Worm (Caenorhabditis elegans) whole organism, L2 larva: ENCODE results near the gene ttr-26.

Source experiments
- C34F6.9 ChIP-seq: fragments of 150-350 bp; optimal IDR thresholded peaks from 2 replicates; lab custom pipeline; 2014; ENCODE audit warnings: missing biosample characterization, missing genetic modification characterization
- F13H6.1 ChIP-seq: sonication (generic microtip); optimal IDR thresholded peaks from 2 replicates; lab custom pipeline; 2016; ENCODE audit warnings: missing genetic modification characterization, missing compliant biosample characterization
- R02D3.7 ChIP-seq: fragments of 150-350 bp; optimal IDR thresholded peaks from 2 replicates; lab custom pipeline; 2014; ENCODE audit warnings: missing biosample characterization, missing genetic modification characterization
- Y55F3AM.14 ChIP-seq: fragments of 200-800 bp; sonication (Bioruptor generic); optimal IDR thresholded peaks from 2 replicates; lab custom pipeline; 2018; ENCODE audit warnings: mild to moderate bottlenecking, missing genetic modification characterization, missing compliant biosample characterization
- ZK546.5 ChIP-seq: sonication (generic microtip); optimal IDR thresholded peaks from 2 replicates; lab custom pipeline; 2017; ENCODE audit warnings: missing biosample characterization, missing genetic modification characterization
- alr-1 ChIP-seq: fragments of 150-350 bp; optimal IDR thresholded peaks from 2 replicates; lab custom pipeline; 2014; ENCODE audit warnings: missing biosample characterization, missing genetic modification characterization
- aly-2 ChIP-seq: fragments of 150-350 bp; optimal IDR thresholded peaks from 2 replicates; lab custom pipeline; 2014; ENCODE audit warnings: missing biosample characterization, missing genetic modification characterization
- ama-1 ChIP-seq: fragments of 150-350 bp; optimal IDR thresholded peaks from 2 replicates; lab custom pipeline; 2018; ENCODE audit warnings: inconsistent platforms
- blmp-1 ChIP-seq: sonication (generic microtip); optimal IDR thresholded peaks from 2 replicates; lab custom pipeline; 2017; ENCODE audit warnings: missing genetic modification characterization, mild to moderate bottlenecking, missing compliant biosample characterization, antibody characterized with exemption, moderate library complexity; ENCODE audit not compliant: insufficient read depth
- ceh-16 ChIP-seq: fragments of 150-350 bp; optimal IDR thresholded peaks from 2 replicates; lab custom pipeline; 2014; ENCODE audit warnings: missing biosample characterization, missing genetic modification characterization
- crh-2 ChIP-seq: sonication (generic microtip); optimal IDR thresholded peaks from 2 replicates; lab custom pipeline; 2017; ENCODE audit warnings: missing biosample characterization, missing genetic modification characterization
- dmd-4 ChIP-seq: sonication (generic microtip); optimal IDR thresholded peaks from 2 replicates; lab custom pipeline; 2017; ENCODE audit warnings: missing biosample characterization, missing genetic modification characterization
- egl-27 ChIP-seq: sonication (generic microtip); optimal IDR thresholded peaks from 3 replicates; lab custom pipeline; 2017; ENCODE audit warnings: missing biosample characterization, missing genetic modification reagents, missing genetic modification characterization
- elt-3 ChIP-seq: sonication (generic microtip); optimal IDR thresholded peaks from 2 replicates; lab custom pipeline; 2017; ENCODE audit warnings: missing biosample characterization, missing genetic modification characterization
- fos-1 ChIP-seq: fragments of 150-350 bp; optimal IDR thresholded peaks from 2 replicates; lab custom pipeline; 2014; ENCODE audit warnings: missing biosample characterization, missing genetic modification characterization
- lin-11 ChIP-seq: fragments of 150-350 bp; sonication (generic microtip); optimal IDR thresholded peaks from 2 replicates; lab custom pipeline; 2014; ENCODE audit warnings: missing biosample characterization, missing genetic modification characterization, inconsistent platforms, mixed read lengths
- lin-13 ChIP-seq: fragments of 150-350 bp; optimal IDR thresholded peaks from 2 replicates; lab custom pipeline; 2014; ENCODE audit warnings: missing biosample characterization, missing genetic modification reagents, missing genetic modification characterization
- lin-39 ChIP-seq: fragments of 150-350 bp; optimal IDR thresholded peaks from 2 replicates; lab custom pipeline; 2014; ENCODE audit warnings: missing biosample characterization, missing genetic modification reagents, missing genetic modification characterization
- lsy-2 ChIP-seq, 2 experiments: fragments of 150-350 bp in 1 of 2; sonication (generic microtip) in 1 of 2; optimal IDR thresholded peaks; 2 replicates each; lab custom pipeline; 2014 to 2017; ENCODE audit warnings: missing biosample characterization in 2 of 2, missing genetic modification characterization in 2 of 2
- mab-5 ChIP-seq: fragments of 150-350 bp; optimal IDR thresholded peaks from 2 replicates; lab custom pipeline; 2014; ENCODE audit warnings: missing biosample characterization, missing genetic modification characterization
- mdl-1 ChIP-seq, 2 experiments: fragments of 150-350 bp in 1 of 2; sonication (generic microtip) in 1 of 2; optimal IDR thresholded peaks; 2 replicates each; lab custom pipeline; 2017; ENCODE audit warnings: missing biosample characterization in 2 of 2, missing genetic modification characterization in 2 of 2
- nhr-10 ChIP-seq: sonication (generic microtip); optimal IDR thresholded peaks from 2 replicates; lab custom pipeline; 2017; ENCODE audit warnings: missing biosample characterization, missing genetic modification characterization
- nhr-11 ChIP-seq: fragments of 150-350 bp; optimal IDR thresholded peaks from 2 replicates; lab custom pipeline; 2014; ENCODE audit warnings: missing biosample characterization, missing genetic modification characterization
- nhr-129 ChIP-seq: fragments of 150-350 bp; optimal IDR thresholded peaks from 2 replicates; lab custom pipeline; 2014; ENCODE audit warnings: missing biosample characterization, missing genetic modification characterization
- nhr-21 ChIP-seq: fragments of 150-350 bp; optimal IDR thresholded peaks from 2 replicates; lab custom pipeline; 2014; ENCODE audit warnings: missing biosample characterization, missing genetic modification characterization
- nhr-23 ChIP-seq: fragments of 150-350 bp; optimal IDR thresholded peaks from 2 replicates; lab custom pipeline; 2014; ENCODE audit warnings: missing biosample characterization, missing genetic modification reagents, missing genetic modification characterization
- nhr-25 ChIP-seq: fragments of 150-350 bp; sonication (generic microtip); optimal IDR thresholded peaks from 3 replicates; lab custom pipeline; 2014; ENCODE audit warnings: missing biosample characterization, missing genetic modification characterization
- nhr-77 ChIP-seq: fragments of 150-350 bp; optimal IDR thresholded peaks from 2 replicates; lab custom pipeline; 2014; ENCODE audit warnings: missing biosample characterization, missing genetic modification characterization
- peb-1 ChIP-seq: fragments of 150-350 bp; optimal IDR thresholded peaks from 2 replicates; lab custom pipeline; 2014; ENCODE audit warnings: missing biosample characterization, missing genetic modification characterization
- sem-4 ChIP-seq: fragments of 150-350 bp; optimal IDR thresholded peaks from 2 replicates; lab custom pipeline; 2014; ENCODE audit warnings: missing biosample characterization, missing genetic modification reagents, missing genetic modification characterization
- sma-3 ChIP-seq: sonication (generic microtip); optimal IDR thresholded peaks from 2 replicates; lab custom pipeline; 2016; ENCODE audit warnings: missing genetic modification reagents, missing genetic modification characterization, missing compliant biosample characterization
- sma-9 ChIP-seq, 2 experiments: fragments of 150-350 bp in 1 of 2; sonication (generic microtip) in 1 of 2; optimal IDR thresholded peaks; 2 replicates each; lab custom pipeline; 2014 to 2016; ENCODE audit warnings: missing genetic modification characterization in 2 of 2, mild to moderate bottlenecking in 1 of 2, missing biosample characterization in 1 of 2, missing compliant biosample characterization in 1 of 2, missing genetic modification reagents in 1 of 2, moderate library complexity in 1 of 2
- unc-55 ChIP-seq: fragments of 150-350 bp; sonication (generic microtip); optimal IDR thresholded peaks from 3 replicates; lab custom pipeline; 2014; ENCODE audit warnings: missing biosample characterization, missing genetic modification reagents, missing genetic modification characterization
- zag-1 ChIP-seq: fragments of 150-350 bp; optimal IDR thresholded peaks from 2 replicates; lab custom pipeline; 2014; ENCODE audit warnings: missing biosample characterization, missing genetic modification characterization
- ztf-1 ChIP-seq: fragments of 200-800 bp; sonication (Bioruptor generic); conservative IDR thresholded peaks from 2 replicates; pipeline ENCODE4 v1.3.6; 2022; ENCODE audit warnings: missing genetic modification characterization, missing compliant biosample characterization
- ztf-4 ChIP-seq: fragments of 150-350 bp; optimal IDR thresholded peaks from 2 replicates; lab custom pipeline; 2014; ENCODE audit warnings: missing biosample characterization, missing genetic modification characterization

Gene ttr-26

ce11 chrV:18579684-18580083 is 19.6 kb upstream of the ttr-26 start, which contains the start of gene Y51A2D.13:
Gene Y51A2D.13, minus strand, starts transcription at chrV:18579784.
- TF ChIP-seq nhr-10 (no peak), nhr-11 (tag; lab: Kevin White, UChicago) (no peak), blmp-1 (tag; lab: Kevin White, UChicago) (no peak), C34F6.9 (no peak), elt-3 (no peak), F13H6.1 (tag; lab: Kevin White, UChicago) (no peak), mab-5 (tag; lab: Kevin White, UChicago) (no peak), peb-1 (tag; lab: Kevin White, UChicago) (no peak), aly-2 (no peak), sma-3 (no peak), nhr-77 (no peak)

DNA sequence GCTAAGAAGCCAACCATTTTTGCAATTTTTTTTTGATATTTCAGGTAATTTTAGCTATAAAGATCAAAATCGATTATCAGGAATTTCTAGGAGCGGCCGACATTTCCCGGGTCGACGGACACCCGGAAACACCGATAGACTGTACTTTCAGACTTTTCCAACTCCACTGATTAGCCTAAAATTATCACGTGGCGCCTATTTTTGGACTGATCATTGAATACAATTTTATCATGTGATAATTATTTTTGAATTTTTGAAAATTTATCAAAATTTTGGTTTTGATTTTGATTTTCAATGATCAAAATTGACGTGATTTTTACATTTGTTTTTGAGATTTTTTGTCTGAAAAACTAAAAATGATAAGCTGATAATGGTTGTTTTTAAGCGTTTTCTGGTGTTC is 18.2 kb upstream of the ttr-26 start:
- TF ChIP-seq nhr-25 (tag; lab: Kevin White, UChicago), result no peak
- no peak for TF ChIP-seq aly-2
- no peak for TF ChIP-seq lin-13 (GFP tag; lab: Kevin White, UChicago)
- no peak for TF ChIP-seq ama-1 (lab: Kevin White, UChicago)
- TF ChIP-seq ZK546.5 (tag; lab: Kevin White, UChicago), result no peak
- TF ChIP-seq sem-4 (tag; lab: Kevin White, UChicago), result no peak
- no peak for TF ChIP-seq lin-39 (tag; lab: Kevin White, UChicago)
- no peak for TF ChIP-seq peb-1 (tag; lab: Kevin White, UChicago)
- TF ChIP-seq alr-1, result no peak
- TF ChIP-seq dmd-4 (tag; lab: Kevin White, UChicago), result no peak
- no peak for TF ChIP-seq zag-1 (tag; lab: Kevin White, UChicago)
- no peak for TF ChIP-seq lin-11 (tag; lab: Kevin White, UChicago)
- no peak for TF ChIP-seq Y55F3AM.14 (GFP tag; lab: Kevin White, UChicago)

- TF ChIP-seq sma-3, result peak; percentile 16
- no peak for TF ChIP-seq ama-1 (lab: Kevin White, UChicago)
- TF ChIP-seq nhr-11 (tag; lab: Kevin White, UChicago), result no peak
- TF ChIP-seq sma-9 (GFP tag; optimal IDR thresholded peaks at IDR 0.05; lab: Kevin White, UChicago), result peak; percentile 74
- TF ChIP-seq sma-9 (tag; optimal IDR thresholded peaks at IDR 0.05; lab: Kevin White, UChicago), result no peak
- peak; percentile 7 for TF ChIP-seq nhr-129 (tag; lab: Kevin White, UChicago)
- no peak for TF ChIP-seq blmp-1 (tag; lab: Kevin White, UChicago)
- TF ChIP-seq crh-2, result peak; percentile 61
- TF ChIP-seq nhr-21 (tag; lab: Kevin White, UChicago), result peak; percentile 6
- TF ChIP-seq ztf-1 (GFP tag; lab: Robert Waterston, UW), result no peak
- peak; percentile 71 for TF ChIP-seq fos-1 (tag; lab: Kevin White, UChicago)
Measured at ce11 chrV:18577458-18578078, 17.5 kb upstream of the ttr-26 start.

- TF ChIP-seq mab-5 (tag; lab: Kevin White, UChicago) (no peak), ama-1 (lab: Kevin White, UChicago) (no peak), nhr-11 (tag; lab: Kevin White, UChicago) (no peak), unc-55 (GFP tag; lab: Kevin White, UChicago) (no peak), egl-27 (tag; lab: Kevin White, UChicago) (no peak), nhr-23 (tag; lab: Kevin White, UChicago) (no peak), crh-2 (no peak), ceh-16 (no peak), Y55F3AM.14 (GFP tag; lab: Kevin White, UChicago) (no peak), blmp-1 (tag; lab: Kevin White, UChicago) (no peak), lsy-2 (tag; optimal IDR thresholded peaks at IDR 0.05; lab: Kevin White, UChicago) (no peak), ztf-4 (tag; lab: Kevin White, UChicago) (no peak), nhr-77 (no peak), mdl-1 (tag; optimal IDR thresholded peaks at IDR 0.05; lab: Kevin White, UChicago) (no peak), zag-1 (tag; lab: Kevin White, UChicago) (no peak), R02D3.7 (tag; lab: Kevin White, UChicago) (no peak), ztf-1 (GFP tag; lab: Robert Waterston, UW) (no peak)
Measured at ce11 chrV:18576128-18576527, 16.0 kb upstream of the ttr-26 start.
